Worm (Caenorhabditis elegans) whole organism, L4 larva: Measurements from ENCODE around the gene pigs-1.

Experiments
- F37D6.2 ChIP-seq: sonication (generic microtip); optimal IDR thresholded peaks from 2 replicates; lab custom pipeline; 2016; ENCODE audit warnings: mild to moderate bottlenecking, missing genetic modification characterization, missing compliant biosample characterization
- R02D3.7 ChIP-seq: fragments of 150-350 bp; sonication (generic microtip); optimal IDR thresholded peaks from 3 replicates; lab custom pipeline; 2014; ENCODE audit warnings: missing biosample characterization, missing genetic modification characterization
- ceh-28 ChIP-seq: fragments of 150-350 bp; optimal IDR thresholded peaks from 2 replicates; lab custom pipeline; 2014; ENCODE audit warnings: missing biosample characterization, missing genetic modification reagents, missing genetic modification characterization
- daf-8 ChIP-seq: fragments of 200-800 bp; sonication (Bioruptor generic); IDR thresholded peaks from 2 replicates; pipeline ENCODE4 v1.3.6; 2022; ENCODE audit warnings: missing genetic modification characterization, missing compliant biosample characterization
- egl-27 ChIP-seq: sonication (generic microtip); optimal IDR thresholded peaks from 3 replicates; lab custom pipeline; 2017; ENCODE audit warnings: missing biosample characterization, missing genetic modification reagents, missing genetic modification characterization
- nhr-28 ChIP-seq: fragments of 150-350 bp; optimal IDR thresholded peaks from 2 replicates; lab custom pipeline; 2014; ENCODE audit warnings: missing biosample characterization, missing genetic modification characterization
- nhr-6 ChIP-seq: fragments of 150-350 bp; optimal IDR thresholded peaks from 2 replicates; lab custom pipeline; 2014; ENCODE audit warnings: missing biosample characterization, missing genetic modification characterization
- nhr-77 ChIP-seq: fragments of 150-350 bp; optimal IDR thresholded peaks from 2 replicates; lab custom pipeline; 2014; ENCODE audit warnings: missing biosample characterization, missing genetic modification characterization
- ztf-11 ChIP-seq: fragments of 150-350 bp; optimal IDR thresholded peaks from 2 replicates; lab custom pipeline; 2014; ENCODE audit warnings: missing biosample characterization, missing genetic modification characterization

- TF ChIP-seq nhr-77 (tag; lab: Kevin White, UChicago) (no peak), nhr-6 (tag; lab: Kevin White, UChicago) (no peak), ztf-11 (tag; lab: Kevin White, UChicago) (no peak), F37D6.2 (tag; lab: Kevin White, UChicago) (no peak), ceh-28 (no peak), R02D3.7 (tag; lab: Kevin White, UChicago) (no peak), nhr-28 (tag; lab: Kevin White, UChicago) (no peak), daf-8 (GFP tag; lab: Robert Waterston, UW) (no peak), egl-27 (no peak)
Observed at ce11 chrIV:10110417-10110816, 38.4 kb downstream of the pigs-1 start, which contains the start of gene egl-38.
